Fruit fly (Drosophila melanogaster) whole organism, adult: Measurements from ENCODE around the gene z.

Source experiments
- CG14711 ChIP-seq: fragments of 200-800 bp; sonication (Bioruptor generic); optimal IDR thresholded peaks from 2 replicates; lab custom pipeline; 2018; ENCODE audit warnings: missing biosample characterization, mild to moderate bottlenecking, missing genetic modification characterization, moderate library complexity
- CG1620 ChIP-seq: fragments of 200-800 bp; sonication (Bioruptor generic); optimal IDR thresholded peaks from 2 replicates; lab custom pipeline; 2016; ENCODE audit warnings: missing biosample characterization, missing genetic modification characterization
- CG33017 ChIP-seq: fragments of 200-800 bp; sonication (Bioruptor generic); optimal IDR thresholded peaks from 2 replicates; lab custom pipeline; 2018; ENCODE audit warnings: missing biosample characterization, mild to moderate bottlenecking, missing genetic modification characterization, moderate library complexity
- CG7101 ChIP-seq: fragments of 200-800 bp; sonication (Bioruptor generic); optimal IDR thresholded peaks from 2 replicates; lab custom pipeline; 2018; ENCODE audit warnings: missing biosample characterization, mild to moderate bottlenecking, missing genetic modification characterization, moderate library complexity
- cnc ChIP-seq, 2 experiments: fragments of >200 bp; optimal IDR thresholded peaks; 2 replicates each; lab custom pipeline; 2017
- kay ChIP-seq: fragments of 200-800 bp; sonication (Bioruptor generic); peaks from one replicate; lab custom pipeline; 2016; ENCODE audit warnings: missing biosample characterization, missing genetic modification characterization, borderline replicate concordance
- pad ChIP-seq: fragments of 200-800 bp; sonication (Bioruptor generic); optimal IDR thresholded peaks from 3 replicates; lab custom pipeline; 2017; ENCODE audit warnings: missing biosample characterization, missing genetic modification characterization, mild to moderate bottlenecking, moderate library complexity, missing genetic modification reagents
- tj ChIP-seq: fragments of 200-800 bp; sonication (Bioruptor generic); optimal IDR thresholded peaks from 3 replicates; lab custom pipeline; 2017; ENCODE audit warnings: missing biosample characterization, mild to moderate bottlenecking, missing genetic modification characterization, moderate library complexity

- TF ChIP-seq kay (GFP tag; lab: Kevin White, UChicago) (no peak), tj (GFP tag; lab: Kevin White, UChicago) (no peak), CG33017 (tag; lab: Kevin White, UChicago) (no peak), CG14711 (tag; lab: Kevin White, UChicago) (no peak), CG7101 (tag; lab: Kevin White, UChicago) (no peak), cnc (optimal IDR thresholded peaks at IDR 0.05; lab: Kevin White, UChicago) (no peak), pad (GFP tag; lab: Kevin White, UChicago) (no peak), CG1620 (GFP tag; lab: Kevin White, UChicago) (peak; percentile 36)
Measured at dm6 chrX:2443798-2444197, 3.8 kb upstream of the z start, which contains the start of gene tko.
